Fruit fly (Drosophila melanogaster) whole organism, embryonic: ENCODE results near the gene meigo.
A peak's percentile ranks its signal among the peaks of the same experiment; 100 is the strongest.

Experiments
- Bteb2 ChIP-seq: fragments of 200-800 bp; sonication (Bioruptor generic); optimal IDR thresholded peaks from 2 replicates; lab custom pipeline; 2016; ENCODE audit warnings: missing biosample characterization, missing genetic modification characterization
- CG11695 ChIP-seq: fragments of 200-800 bp; sonication (Bioruptor generic); IDR thresholded peaks from 3 replicates; pipeline ENCODE4 v1.3.6; 2022; ENCODE audit warnings: missing biosample characterization, missing genetic modification characterization
- CG11696 ChIP-seq: fragments of 200-800 bp; sonication (Bioruptor generic); IDR thresholded peaks from 2 replicates; pipeline ENCODE4 v1.3.6; 2022; ENCODE audit warnings: missing biosample characterization, missing genetic modification characterization
- CG12236 ChIP-seq: fragments of 200-800 bp; sonication (Bioruptor generic); optimal IDR thresholded peaks from 2 replicates; lab custom pipeline; 2016; ENCODE audit warnings: missing biosample characterization, missing genetic modification characterization
- CG12299 ChIP-seq: fragments of 200-800 bp; sonication (Bioruptor generic); optimal IDR thresholded peaks from 2 replicates; lab custom pipeline; 2018; ENCODE audit warnings: missing biosample characterization, mild to moderate bottlenecking, missing genetic modification characterization
- CG12391 ChIP-seq: fragments of 200-800 bp; sonication (Bioruptor generic); optimal IDR thresholded peaks from 3 replicates; lab custom pipeline; 2018; ENCODE audit warnings: missing biosample characterization, mild to moderate bottlenecking, missing genetic modification characterization, moderate library complexity
- CG12659 ChIP-seq: fragments of 200-800 bp; sonication (Bioruptor generic); optimal IDR thresholded peaks from 3 replicates; lab custom pipeline; 2017; ENCODE audit warnings: mild to moderate bottlenecking, missing biosample characterization, missing genetic modification reagents, missing genetic modification characterization
- CG14441 ChIP-seq: fragments of 200-800 bp; sonication (Bioruptor generic); IDR thresholded peaks from 2 replicates; pipeline ENCODE4 v1.3.6; 2022; ENCODE audit warnings: missing biosample characterization, missing genetic modification characterization
- CG17912 ChIP-seq: fragments of 200-800 bp; sonication (Bioruptor generic); optimal IDR thresholded peaks from 2 replicates; lab custom pipeline; 2018; ENCODE audit warnings: missing biosample characterization, mild to moderate bottlenecking, missing genetic modification characterization
- CG18262 ChIP-seq: fragments of 200-800 bp; optimal IDR thresholded peaks from 3 replicates; lab custom pipeline; 2019; ENCODE audit warnings: missing biosample characterization, mild to moderate bottlenecking, missing genetic modification characterization, moderate library complexity
- CG18764 ChIP-seq: fragments of 200-800 bp; sonication (Bioruptor generic); optimal IDR thresholded peaks from 3 replicates; lab custom pipeline; 2016; ENCODE audit warnings: missing biosample characterization, missing genetic modification characterization
- CG2202 ChIP-seq: fragments of 200-800 bp; sonication (Bioruptor generic); optimal IDR thresholded peaks from 2 replicates; lab custom pipeline; 2018; ENCODE audit warnings: missing biosample characterization, mild to moderate bottlenecking, missing genetic modification characterization
- CG2712 ChIP-seq: fragments of 200-800 bp; optimal IDR thresholded peaks from 3 replicates; lab custom pipeline; 2019; ENCODE audit warnings: missing biosample characterization, mild to moderate bottlenecking, missing genetic modification characterization, moderate library complexity
- CG2889 ChIP-seq: fragments of 200-800 bp; sonication (Bioruptor generic); IDR thresholded peaks from 3 replicates; pipeline ENCODE4 v1.3.6; 2022; ENCODE audit warnings: missing biosample characterization, missing genetic modification characterization
- CG31388 ChIP-seq: fragments of 200-800 bp; sonication (Bioruptor generic); optimal IDR thresholded peaks from 2 replicates; lab custom pipeline; 2016; ENCODE audit warnings: missing biosample characterization, missing genetic modification characterization
- CG33213 ChIP-seq: fragments of 200-800 bp; sonication (Bioruptor generic); optimal IDR thresholded peaks from 3 replicates; lab custom pipeline; 2016; ENCODE audit warnings: missing biosample characterization, missing genetic modification characterization
- CG3726 ChIP-seq: fragments of 200-800 bp; sonication (Bioruptor generic); IDR thresholded peaks from 3 replicates; pipeline ENCODE4, ENCODE4 v1.3.6; 2022; ENCODE audit warnings: missing biosample characterization, missing genetic modification characterization
- CG3838 ChIP-seq: fragments of 200-800 bp; sonication (Bioruptor generic); optimal IDR thresholded peaks from 3 replicates; lab custom pipeline; 2016; ENCODE audit warnings: missing biosample characterization, missing genetic modification characterization
- CG4707 ChIP-seq: fragments of 200-800 bp; sonication (Bioruptor generic); optimal IDR thresholded peaks from 2 replicates; lab custom pipeline; 2018; ENCODE audit warnings: missing biosample characterization, mild to moderate bottlenecking, missing genetic modification characterization, moderate library complexity
- CG6254 ChIP-seq: fragments of 200-800 bp; sonication (Bioruptor generic); optimal IDR thresholded peaks from 3 replicates; lab custom pipeline; 2017; ENCODE audit warnings: mild to moderate bottlenecking, missing biosample characterization, missing genetic modification reagents, missing genetic modification characterization
- CG6791 ChIP-seq: fragments of 200-800 bp; sonication (Bioruptor generic); IDR thresholded peaks from 3 replicates; pipeline ENCODE4 v1.3.6; 2022; ENCODE audit warnings: missing biosample characterization, missing genetic modification characterization; ENCODE audit not compliant: partially characterized antibody
- CG8924 ChIP-seq: fragments of 200-800 bp; optimal IDR thresholded peaks from 3 replicates; lab custom pipeline; 2019; ENCODE audit warnings: missing biosample characterization, mild to moderate bottlenecking, missing genetic modification characterization, moderate library complexity
- Chrac-16 ChIP-seq: fragments of 200-800 bp; sonication (Bioruptor generic); optimal IDR thresholded peaks from 3 replicates; lab custom pipeline; 2016; ENCODE audit warnings: missing biosample characterization, missing genetic modification characterization
- D19B ChIP-seq: fragments of 200-800 bp; sonication (Bioruptor generic); optimal IDR thresholded peaks from 2 replicates; lab custom pipeline; 2017; ENCODE audit warnings: missing biosample characterization, mild to moderate bottlenecking, missing genetic modification characterization
- Ets65A ChIP-seq: fragments of 200-800 bp; sonication (Bioruptor generic); peaks from one replicate; lab custom pipeline; 2016; ENCODE audit warnings: missing biosample characterization, missing genetic modification characterization
- H2.0 ChIP-seq: fragments of 200-800 bp; sonication (Bioruptor generic); IDR thresholded peaks from 2 replicates; pipeline ENCODE4 v1.3.6; 2022; ENCODE audit warnings: missing biosample characterization, missing genetic modification characterization
- Opbp ChIP-seq: fragments of 200-800 bp; sonication (Bioruptor generic); IDR thresholded peaks from 3 replicates; pipeline ENCODE4 v1.3.6; 2022; ENCODE audit warnings: missing biosample characterization, missing genetic modification characterization; ENCODE audit not compliant: partially characterized antibody
- PHDP ChIP-seq: fragments of 200-800 bp; sonication (Bioruptor generic); optimal IDR thresholded peaks from 3 replicates; lab custom pipeline; 2018; ENCODE audit warnings: missing biosample characterization, mild to moderate bottlenecking, missing genetic modification characterization, moderate library complexity
- Pdp1 ChIP-seq, 2 experiments: fragments of 200-800 bp; sonication (Bioruptor generic); optimal IDR thresholded peaks; 3 replicates each; lab custom pipeline; 2016; ENCODE audit warnings: missing biosample characterization in 2 of 2, missing genetic modification characterization in 2 of 2, mild to moderate bottlenecking in 1 of 2, moderate library complexity in 1 of 2
- Ptx1 ChIP-seq: fragments of 200-800 bp; sonication (Bioruptor generic); IDR thresholded peaks from 2 replicates; pipeline ENCODE4 v1.3.6; 2022; ENCODE audit warnings: missing biosample characterization, missing genetic modification characterization
- Ravus ChIP-seq: fragments of 200-800 bp; sonication (Bioruptor generic); IDR thresholded peaks from 2 replicates; pipeline ENCODE4 v1.3.6; 2022; ENCODE audit warnings: missing biosample characterization, missing genetic modification characterization
- ab ChIP-seq: fragments of 200-800 bp; sonication (Bioruptor generic); optimal IDR thresholded peaks from 2 replicates; lab custom pipeline; 2016; ENCODE audit warnings: missing biosample characterization, missing genetic modification characterization
- chif ChIP-seq, 2 experiments: fragments of 200-800 bp; sonication (Bioruptor generic); optimal IDR thresholded peaks; 3 replicates each; lab custom pipeline; 2016; ENCODE audit warnings: missing biosample characterization in 2 of 2, missing genetic modification characterization in 2 of 2
- chm ChIP-seq: fragments of 200-800 bp; sonication (Bioruptor generic); IDR thresholded peaks from 2 replicates; pipeline ENCODE4 v1.3.6; 2022; ENCODE audit warnings: missing biosample characterization, missing genetic modification characterization
- crp ChIP-seq, 2 experiments: fragments of 200-800 bp; sonication (Bioruptor generic); optimal IDR thresholded peaks; 2 replicates in 1 of 2; 3 replicates in 1 of 2; lab custom pipeline; 2017; ENCODE audit warnings: missing biosample characterization in 2 of 2, missing genetic modification characterization in 2 of 2, mild to moderate bottlenecking in 1 of 2, moderate library complexity in 1 of 2
- ewg ChIP-seq: fragments of 200-800 bp; sonication (Bioruptor generic); optimal IDR thresholded peaks from 3 replicates; lab custom pipeline; 2017; ENCODE audit warnings: mild to moderate bottlenecking, missing biosample characterization, missing genetic modification reagents, missing genetic modification characterization
- grn ChIP-seq: fragments of 200-800 bp; sonication (Bioruptor generic); optimal IDR thresholded peaks from 3 replicates; lab custom pipeline; 2017; ENCODE audit warnings: missing biosample characterization, missing genetic modification characterization
- nerfin-1 ChIP-seq: fragments of 200-800 bp; sonication (Bioruptor generic); optimal IDR thresholded peaks from 3 replicates; lab custom pipeline; 2019; ENCODE audit warnings: missing biosample characterization, mild to moderate bottlenecking, missing genetic modification characterization, moderate library complexity
- odd ChIP-seq: fragments of 200-800 bp; sonication (Bioruptor generic); optimal IDR thresholded peaks from 2 replicates; lab custom pipeline; 2017; ENCODE audit warnings: missing biosample characterization, mild to moderate bottlenecking, missing genetic modification characterization
- otp ChIP-seq: fragments of 200-800 bp; sonication (Bioruptor generic); IDR thresholded peaks from 3 replicates; pipeline ENCODE4, ENCODE4 v1.3.6; 2022; ENCODE audit warnings: missing biosample characterization, missing genetic modification characterization
- pros ChIP-seq: fragments of 200-800 bp; sonication (Bioruptor generic); optimal IDR thresholded peaks from 3 replicates; lab custom pipeline; 2019; ENCODE audit warnings: missing biosample characterization, mild to moderate bottlenecking, missing genetic modification characterization, moderate library complexity
- pum ChIP-seq: fragments of 200-800 bp; sonication (Bioruptor generic); optimal IDR thresholded peaks from 2 replicates; lab custom pipeline; 2016; ENCODE audit warnings: missing biosample characterization, missing genetic modification characterization
- row ChIP-seq: fragments of 200-800 bp; sonication (Bioruptor generic); IDR thresholded peaks from 3 replicates; pipeline ENCODE4 v1.3.6; 2022; ENCODE audit warnings: missing biosample characterization, missing genetic modification characterization
- run ChIP-seq: fragments of 200-800 bp; sonication (Bioruptor generic); optimal IDR thresholded peaks from 3 replicates; lab custom pipeline; 2018; ENCODE audit warnings: missing biosample characterization, mild to moderate bottlenecking, missing genetic modification characterization
- sd ChIP-seq: fragments of 200-800 bp; sonication (Bioruptor generic); optimal IDR thresholded peaks from 3 replicates; lab custom pipeline; 2018; ENCODE audit warnings: missing biosample characterization, mild to moderate bottlenecking, missing genetic modification characterization, moderate library complexity
- slp2 ChIP-seq: fragments of 200-800 bp; sonication (Bioruptor generic); optimal IDR thresholded peaks from 2 replicates; lab custom pipeline; 2016; ENCODE audit warnings: missing biosample characterization, missing genetic modification characterization
- sob ChIP-seq: fragments of 200-800 bp; sonication (Bioruptor generic); IDR thresholded peaks from 2 replicates; pipeline ENCODE4 v1.3.6; 2022; ENCODE audit warnings: missing biosample characterization, missing genetic modification characterization
- yki ChIP-seq: fragments of >200 bp; optimal IDR thresholded peaks from 3 replicates; lab custom pipeline; 2018
- zen2 ChIP-seq: fragments of 200-800 bp; sonication (Bioruptor generic); IDR thresholded peaks from 3 replicates; pipeline ENCODE4 v1.3.6; 2022; ENCODE audit warnings: missing biosample characterization, missing genetic modification characterization; ENCODE audit not compliant: partially characterized antibody

Gene meigo

DNA sequence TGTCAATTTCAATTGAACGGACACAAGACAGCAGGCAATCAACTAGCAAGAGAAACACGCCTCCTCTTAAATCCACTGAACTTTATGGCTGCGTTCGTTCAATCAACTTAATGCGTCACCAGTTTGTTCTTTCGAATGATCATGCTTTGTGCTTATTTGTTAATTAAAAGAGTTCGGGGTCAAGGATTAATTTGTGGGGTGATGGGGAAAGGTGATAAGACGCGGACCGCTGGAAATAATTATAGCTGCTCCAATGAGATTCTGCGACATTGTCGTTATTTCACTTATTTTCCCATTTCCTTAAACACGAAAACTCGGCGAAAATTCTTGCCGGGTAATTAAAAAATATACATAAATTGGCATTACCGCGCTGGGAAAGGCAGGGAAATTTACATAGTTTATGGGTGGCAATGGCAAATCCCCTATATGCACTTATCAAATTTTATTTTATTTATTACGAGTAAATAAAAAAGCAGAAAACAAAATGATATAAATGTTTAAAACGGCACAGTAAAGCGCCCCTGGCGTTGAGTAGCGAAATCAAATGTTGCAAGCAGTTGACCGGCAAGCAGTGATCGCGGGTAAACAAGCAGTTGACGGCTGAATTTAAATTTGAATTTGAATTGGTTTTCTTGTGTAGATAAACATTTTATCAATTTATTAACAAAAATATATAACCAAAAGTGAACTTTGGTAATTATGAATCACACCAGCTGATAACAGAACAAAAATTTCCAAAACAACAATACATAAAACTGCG is 46.5 kb downstream of the meigo start (continued):
- TF ChIP-seq Ptx1 (GFP tag; lab: Robert Waterston, UW) = peak; percentile 72
- peak; percentile 81 for TF ChIP-seq chm (GFP tag; lab: Robert Waterston, UW)
- TF ChIP-seq CG17912 (GFP tag; lab: Kevin White, UChicago) = peak; percentile 81
- TF ChIP-seq Ravus (GFP tag; lab: Robert Waterston, UW) = no peak
- peak; percentile 76 for TF ChIP-seq PHDP (tag; lab: Kevin White, UChicago)
- no peak for TF ChIP-seq CG2889 (GFP tag; lab: Robert Waterston, UW)
- peak; percentile 62 for TF ChIP-seq CG18262 (tag; lab: Kevin White, UChicago)
- peak; percentile 50 for TF ChIP-seq CG31388
- peak; percentile 59; the same call in 1 of the 3 replicates for TF ChIP-seq Opbp (GFP tag; lab: Robert Waterston, UW)
- peak; percentile 79 for TF ChIP-seq CG12659
- peak; percentile 98 for TF ChIP-seq Ets65A (GFP tag; lab: Kevin White, UChicago)
- TF ChIP-seq CG11696 (GFP tag; lab: Robert Waterston, UW) = 0 out of 2 replicates have a peak, but pooled peaks have one; percentile 22
- peak; percentile 25 for TF ChIP-seq sd (tag; lab: Kevin White, UChicago)
- peak; percentile 72 for TF ChIP-seq pum (GFP tag; lab: Kevin White, UChicago)
- TF ChIP-seq Pdp1 (GFP tag; optimal IDR thresholded peaks at IDR 0.05; lab: Kevin White, UChicago) = peak; percentile 68 to 71
- TF ChIP-seq CG8924 (tag; lab: Kevin White, UChicago) = peak; percentile 39
- peak; percentile 53 for TF ChIP-seq CG12236 (GFP tag; lab: Kevin White, UChicago)
- TF ChIP-seq CG14441 (GFP tag; lab: Robert Waterston, UW) = peak; percentile 53; the same call in 1 of the 2 replicates
- peak; percentile 59 to 80 for TF ChIP-seq chif (GFP tag; optimal IDR thresholded peaks at IDR 0.05; lab: Kevin White, UChicago)
- TF ChIP-seq CG33213 (GFP tag; lab: Kevin White, UChicago) = peak; percentile 86
- peak; percentile 35; the same call in 1 of the 3 replicates for TF ChIP-seq row (GFP tag; lab: Robert Waterston, UW)
- peak; percentile 52 for TF ChIP-seq CG18764
- TF ChIP-seq CG4707 (GFP tag; lab: Kevin White, UChicago) = peak; percentile 71
- peak; percentile 67 for TF ChIP-seq CG6254 (GFP tag; lab: Kevin White, UChicago)
- TF ChIP-seq otp (GFP tag; lab: Robert Waterston, UW) = peak; percentile 55; the same call in 1 of the 3 replicates
- TF ChIP-seq yki (lab: Kevin White, UChicago) = no peak
- TF ChIP-seq pros (GFP tag; lab: Kevin White, UChicago) = no peak
- no peak for TF ChIP-seq run (tag; lab: Kevin White, UChicago)
- peak; percentile 24 for TF ChIP-seq ab (GFP tag; lab: Kevin White, UChicago)
- no peak for TF ChIP-seq CG12299 (tag; lab: Kevin White, UChicago)
- peak; percentile 11 for TF ChIP-seq grn (GFP tag; lab: Kevin White, UChicago)
- 0 out of 3 replicates have a peak, but pooled peaks have one; percentile 29 for TF ChIP-seq CG6791
- peak; percentile 67 for TF ChIP-seq ewg
- peak; percentile 87 for TF ChIP-seq sob
- TF ChIP-seq odd = peak; percentile 65
- TF ChIP-seq CG11695 = no peak
- TF ChIP-seq H2.0 (GFP tag; lab: Robert Waterston, UW) = peak; percentile 57; the same call in 1 of the 2 replicates
- TF ChIP-seq CG3838 (GFP tag; lab: Kevin White, UChicago) = peak; percentile 49
- TF ChIP-seq Chrac-16 (GFP tag; lab: Kevin White, UChicago) = peak; percentile 65
- no peak for TF ChIP-seq zen2 (GFP tag; lab: Robert Waterston, UW)
- TF ChIP-seq crp (GFP tag; optimal IDR thresholded peaks at IDR 0.05; lab: Kevin White, UChicago) = peak in 1 of 2 experiments; percentile 34
- TF ChIP-seq nerfin-1 (tag; lab: Kevin White, UChicago) = peak; percentile 61
- TF ChIP-seq CG2712 (tag; lab: Kevin White, UChicago) = peak; percentile 72
- peak; percentile 68 for TF ChIP-seq slp2
- TF ChIP-seq CG12391 (tag; lab: Kevin White, UChicago) = peak; percentile 68
- TF ChIP-seq CG3726 (GFP tag; lab: Robert Waterston, UW) = 0 out of 3 replicates have a peak, but pooled peaks have one; percentile 55
- peak; percentile 36 for TF ChIP-seq D19B
- peak; percentile 35 for TF ChIP-seq CG2202 (tag; lab: Kevin White, UChicago)
- TF ChIP-seq Bteb2 (GFP tag; lab: Kevin White, UChicago) = peak; percentile 59
